Fruit fly (Drosophila melanogaster) S2 (cell line): ENCODE data around the gene DIP2.

ENCODE experiments used
- CG8478 ChIP-seq: fragments of >200 bp; optimal IDR thresholded peaks from 2 replicates; lab custom pipeline; 2018
- CTCF ChIP-seq, 2 experiments: fragments of >200 bp; optimal IDR thresholded peaks; 2 replicates each; lab custom pipeline; 2018

Gene DIP2

DNA sequence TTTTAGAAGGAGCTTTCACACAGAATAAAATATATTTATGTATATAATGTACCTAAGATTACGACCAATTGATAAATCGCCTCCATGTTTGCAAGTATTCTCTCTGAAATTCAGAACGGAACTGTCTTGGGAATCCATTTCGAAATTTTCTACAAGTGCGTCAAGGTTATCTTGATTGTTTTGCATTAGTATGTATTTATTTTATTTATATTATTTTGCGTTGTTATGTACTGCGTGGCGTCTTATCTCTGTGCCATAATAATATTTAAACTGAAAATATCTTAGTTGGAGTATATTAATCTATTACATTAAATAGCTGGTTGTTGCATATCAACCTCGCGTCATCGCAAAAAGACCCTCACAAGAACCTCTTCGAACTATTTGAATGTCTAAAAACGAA is 26.2 kb downstream of the DIP2 start, which contains the start of gene CG42846:
TSS of gene CG42846 (minus strand) at position 101 of the 400 bp plus-strand sequence.
- no peak for TF ChIP-seq CG8478 (lab: Kevin White, UChicago)
- TF ChIP-seq CTCF (optimal IDR thresholded peaks at IDR 0.05; lab: Kevin White, UChicago): no peak

DNA sequence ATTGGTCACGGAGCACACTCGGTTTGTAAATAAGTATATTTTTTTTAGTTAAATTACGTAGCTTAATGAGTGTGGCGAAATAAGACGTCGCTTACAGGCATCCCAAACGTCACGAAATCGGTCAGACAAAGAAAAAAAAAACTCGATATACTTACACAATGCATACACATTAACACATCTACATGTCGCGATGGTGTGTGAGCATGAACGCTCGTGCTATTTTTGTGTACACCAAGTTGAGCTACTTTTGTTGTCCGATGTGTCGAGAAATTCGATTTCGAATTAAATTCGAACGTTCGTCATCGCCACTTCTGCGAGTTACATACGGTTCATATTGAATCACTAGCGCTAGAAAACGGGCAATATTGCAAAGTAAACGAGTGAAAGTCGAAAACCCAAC is 32.6 kb downstream of the DIP2 start:
- TF ChIP-seq CG8478 (lab: Kevin White, UChicago): no peak
- TF ChIP-seq CTCF (optimal IDR thresholded peaks at IDR 0.05; lab: Kevin White, UChicago): no peak

DNA sequence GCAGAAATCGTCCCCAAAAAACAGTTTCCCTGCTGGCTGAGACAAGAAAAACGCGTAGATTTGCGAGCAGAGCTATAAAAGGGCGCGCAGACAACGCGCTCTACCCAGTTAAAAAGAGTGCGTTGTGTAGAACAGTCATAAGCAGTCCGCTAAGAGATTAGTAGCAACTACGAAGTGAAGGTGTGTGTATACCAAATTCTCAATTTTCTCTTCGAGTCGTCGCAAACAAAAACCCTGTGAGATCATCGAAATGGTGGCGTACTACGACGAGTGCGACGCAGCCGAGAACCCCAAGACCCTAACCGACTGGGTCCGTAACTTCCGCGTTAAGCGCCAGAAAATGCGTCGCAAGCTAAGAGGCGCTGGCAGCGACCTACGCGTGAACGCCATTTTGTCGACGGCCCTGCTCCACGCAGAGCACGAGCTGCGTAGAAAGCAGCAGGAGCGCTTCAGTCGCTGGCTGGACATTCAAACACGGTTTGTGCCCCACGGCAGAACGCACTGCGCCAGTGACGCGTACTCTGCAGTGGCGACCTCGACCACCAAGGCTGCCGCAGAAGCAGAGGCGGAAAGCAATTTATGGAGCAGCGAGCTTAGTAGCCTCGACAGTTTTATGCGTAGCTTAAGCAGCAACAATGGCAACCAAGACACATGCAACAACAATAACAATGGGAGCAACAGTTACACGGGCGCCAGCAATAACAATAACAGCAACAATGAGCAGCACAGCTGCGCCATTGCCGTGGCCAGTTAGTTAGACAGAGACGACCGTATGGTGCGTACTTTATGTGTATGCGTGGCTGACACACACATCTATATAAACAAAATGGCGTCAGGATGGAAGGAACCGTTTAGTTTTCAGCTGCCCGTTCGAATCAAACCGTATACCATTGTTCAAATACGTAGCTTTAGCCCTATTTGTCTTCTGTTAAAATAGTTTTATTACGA is 33.5 kb downstream of the DIP2 start:
- no peak for TF ChIP-seq CTCF (optimal IDR thresholded peaks at IDR 0.05; lab: Kevin White, UChicago)
- no peak for TF ChIP-seq CG8478 (lab: Kevin White, UChicago)

DNA sequence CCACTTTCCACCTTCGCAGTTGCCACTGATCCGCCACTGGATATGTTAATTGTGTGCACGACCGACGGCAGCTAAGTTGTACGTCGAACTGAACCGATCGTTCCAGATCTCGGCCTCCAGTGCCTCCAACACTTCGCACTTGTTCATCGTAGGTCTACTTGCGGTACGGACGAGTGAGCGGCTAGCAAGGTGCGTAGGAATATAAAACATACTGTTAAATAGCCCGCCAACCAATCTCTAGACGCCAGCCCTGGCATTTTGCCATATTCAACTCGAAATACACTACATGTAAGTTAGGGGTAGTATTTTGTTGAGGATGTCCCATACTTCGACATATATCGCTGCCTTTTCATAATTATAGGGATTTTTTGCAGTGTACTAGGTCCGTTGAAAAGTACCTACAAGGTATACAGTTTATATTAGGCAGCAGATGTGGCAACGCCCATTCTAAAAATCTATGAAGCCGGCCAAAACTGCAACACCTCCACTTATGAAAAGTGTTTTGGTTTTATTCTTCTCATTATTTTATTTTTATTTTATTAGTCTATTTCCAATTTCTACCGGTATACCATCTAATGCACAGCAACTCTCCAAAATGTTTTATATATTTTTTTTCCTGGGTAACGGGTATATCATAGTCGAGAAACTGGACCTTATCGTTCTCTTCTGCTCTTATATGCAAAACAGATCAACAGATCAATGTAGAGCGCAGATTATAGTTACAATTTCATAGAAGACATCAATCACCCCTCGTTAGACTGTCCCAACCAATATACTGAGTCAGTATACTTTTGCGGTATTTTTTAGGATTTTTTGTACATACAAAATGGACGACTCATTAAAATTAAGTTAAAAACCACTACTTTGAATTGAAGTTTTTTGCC is 34.5 kb downstream of the DIP2 start, which contains the start of the genes pyx and CG33229:
TSS of gene pyx (minus strand) at position 51 of the 884 bp plus-strand sequence.
TSS of gene CG33229 (plus strand) at position 834 of the 884 bp plus-strand sequence.
- TF ChIP-seq CG8478 (lab: Kevin White, UChicago) (no peak), CTCF (optimal IDR thresholded peaks at IDR 0.05; lab: Kevin White, UChicago) (no peak)

DNA sequence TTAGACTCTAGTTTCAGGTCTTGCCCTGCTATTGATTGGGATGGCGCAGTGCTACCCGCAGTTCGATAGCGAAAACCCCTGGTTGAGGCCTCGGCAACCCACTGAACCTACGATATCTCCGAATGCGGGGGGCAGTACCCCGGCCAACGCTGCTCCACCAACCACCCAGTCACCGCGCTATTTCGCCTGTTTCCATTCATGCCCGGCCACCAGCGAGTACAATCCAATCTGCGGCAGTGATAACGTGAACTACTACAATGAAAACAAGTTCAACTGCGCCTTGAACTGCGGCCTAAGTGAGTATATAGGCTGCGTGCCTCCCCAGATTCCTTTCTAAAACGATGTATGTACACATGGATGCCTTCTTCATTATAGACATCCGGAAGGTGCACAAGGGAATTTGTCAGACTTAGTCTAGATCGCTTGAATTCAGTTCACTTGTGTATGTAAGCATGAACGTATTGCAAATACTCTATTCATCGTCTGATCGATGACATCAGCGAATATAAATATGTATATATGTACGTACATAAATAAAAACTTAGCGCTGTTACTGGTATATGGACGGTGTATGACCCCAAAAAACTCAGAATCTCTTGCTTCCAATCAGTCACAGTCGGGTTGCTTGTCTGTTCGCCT is 40.2 kb downstream of the DIP2 start, which contains the start of gene CG13877:
TSS of gene CG13877 (plus strand) at position 589 of the 639 bp plus-strand sequence.
- no peak for TF ChIP-seq CG8478 (lab: Kevin White, UChicago)
- TF ChIP-seq CTCF (optimal IDR thresholded peaks at IDR 0.05; lab: Kevin White, UChicago): no peak

DNA sequence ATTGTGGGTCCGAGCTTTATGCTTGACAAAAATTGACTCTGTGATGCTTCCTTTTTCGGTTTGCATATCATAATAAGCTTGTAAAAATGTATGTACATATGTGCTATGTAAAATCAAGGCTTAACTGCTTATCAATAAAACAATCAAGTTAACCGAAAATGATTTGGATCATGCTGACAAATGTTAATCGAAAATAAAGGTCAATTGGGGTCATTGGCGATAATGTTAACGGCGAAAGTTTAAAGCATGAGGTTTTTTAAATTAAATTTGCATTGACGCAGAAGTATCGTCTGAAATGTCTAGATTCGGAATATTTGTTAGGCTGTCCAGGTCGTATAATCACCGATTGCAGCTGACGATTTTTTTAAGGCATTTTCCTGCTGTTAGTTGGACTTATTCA is 41.4 kb downstream of the DIP2 start, which contains the start of gene Kaz1-ORFB:
TSS of gene Kaz1-ORFB (plus strand) at position 301 of the 400 bp plus-strand sequence.
- no peak for TF ChIP-seq CTCF (optimal IDR thresholded peaks at IDR 0.05; lab: Kevin White, UChicago)
- TF ChIP-seq CG8478 (lab: Kevin White, UChicago): no peak

DNA sequence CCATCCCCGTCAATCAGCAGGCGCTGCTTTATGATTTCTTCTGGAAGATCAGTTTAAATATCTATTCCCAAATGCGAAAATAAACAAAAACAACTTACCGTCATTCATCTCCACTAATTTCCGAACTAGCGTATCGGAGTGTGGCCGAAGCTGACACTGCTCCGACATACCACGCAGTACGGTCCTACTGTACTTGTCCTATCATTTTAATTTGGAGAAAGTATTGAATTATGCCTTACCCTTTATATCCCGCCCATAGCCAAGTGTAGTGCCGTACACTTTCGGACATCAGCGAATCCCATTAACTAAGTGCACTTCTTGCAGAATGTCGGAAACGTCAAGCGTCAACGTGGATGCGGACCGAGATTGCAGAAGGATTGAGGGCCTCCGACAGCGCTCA is 45.2 kb downstream of the DIP2 start, which contains the start of the genes thoc7 and Dis3l2:
TSS of gene thoc7 (minus strand) at position 168 of the 400 bp plus-strand sequence.
TSS of gene Dis3l2 (plus strand) at position 190 of the 400 bp plus-strand sequence.
- no peak for TF ChIP-seq CTCF (optimal IDR thresholded peaks at IDR 0.05; lab: Kevin White, UChicago)

DNA sequence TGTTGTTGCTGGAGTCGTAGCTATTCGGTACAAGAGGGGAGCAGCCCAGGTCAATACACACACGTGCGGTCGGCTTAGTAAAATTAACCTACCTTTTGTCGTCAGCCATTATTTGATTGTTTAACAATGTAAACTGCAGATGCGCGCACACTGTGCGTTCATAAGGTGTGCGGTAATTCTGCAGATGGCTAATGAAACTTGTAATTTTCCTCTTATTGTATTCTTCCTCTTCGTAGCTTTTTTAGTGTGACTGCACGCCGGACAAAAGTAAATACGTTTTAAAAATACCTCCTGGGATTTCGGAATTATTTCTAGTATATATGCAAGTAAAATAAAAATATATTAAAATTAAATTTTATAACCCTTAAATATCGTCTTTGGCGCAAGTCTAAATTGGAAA is 46.6 kb downstream of the DIP2 start, which contains the start of gene Prp4k:
TSS of gene Prp4k (minus strand) at position 258 of the 400 bp plus-strand sequence.
- TF ChIP-seq CG8478 (lab: Kevin White, UChicago): no peak
- TF ChIP-seq CTCF (optimal IDR thresholded peaks at IDR 0.05; lab: Kevin White, UChicago): no peak

DNA sequence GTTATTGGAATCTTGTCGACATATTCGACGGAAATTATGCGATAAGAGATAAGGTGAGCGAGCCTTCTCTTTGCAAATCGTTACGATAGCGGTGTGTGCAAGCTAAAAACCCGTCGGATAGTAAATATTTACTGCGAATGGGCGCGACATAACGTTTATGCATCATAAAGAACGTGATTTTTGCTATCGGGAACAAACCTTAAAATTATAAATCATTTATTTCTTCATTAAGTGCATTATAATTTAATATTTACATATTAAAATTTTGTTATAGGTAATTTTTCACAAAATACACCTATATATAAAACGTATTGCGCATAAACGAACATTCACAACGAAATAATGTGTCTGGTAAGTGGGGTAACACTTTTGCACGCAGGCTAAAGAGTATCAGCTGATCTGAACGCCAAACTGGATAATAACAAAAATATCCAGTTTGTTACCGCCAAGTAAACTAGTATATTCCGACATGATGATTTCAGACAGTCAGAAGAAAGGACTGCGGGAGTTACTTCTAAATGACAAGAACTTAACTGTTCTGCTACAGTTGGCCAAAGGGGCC is 52.0 kb downstream of the DIP2 start, which contains the start of the genes Gk1 and CG13876:
TSS of gene Gk1 (minus strand) at position 122 of the 562 bp plus-strand sequence.
TSS of gene CG13876 (plus strand) at position 412 of the 562 bp plus-strand sequence.
- no peak for TF ChIP-seq CG8478 (lab: Kevin White, UChicago)
- no peak for TF ChIP-seq CTCF (optimal IDR thresholded peaks at IDR 0.05; lab: Kevin White, UChicago)

DNA sequence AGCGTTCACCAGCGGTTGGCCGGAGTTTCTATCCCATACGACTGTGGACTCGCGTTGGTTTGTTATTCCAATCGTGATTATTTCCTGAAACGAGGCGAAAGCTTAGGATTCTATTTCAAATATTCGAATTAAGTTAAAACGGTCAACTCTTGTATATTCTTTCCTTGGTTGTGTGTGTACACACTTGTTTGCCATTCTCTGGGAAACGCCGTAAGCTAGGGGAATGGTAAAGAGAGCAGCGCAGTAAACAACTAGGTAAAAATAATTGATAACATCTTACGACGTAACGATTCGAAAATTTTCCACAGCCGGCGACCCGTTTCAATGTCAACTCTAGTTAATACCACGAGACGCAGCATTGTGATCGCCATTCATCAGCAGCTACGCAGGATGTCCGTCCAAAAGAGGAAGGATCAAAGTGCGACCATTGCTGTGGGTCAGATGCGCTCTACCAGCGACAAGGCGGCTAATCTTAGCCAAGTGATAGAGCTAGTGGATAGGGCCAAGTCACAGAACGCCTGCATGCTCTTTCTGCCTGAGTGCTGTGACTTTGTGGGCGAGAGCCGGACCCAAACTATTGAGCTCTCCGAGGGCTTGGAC is 54.1 kb downstream of the DIP2 start, which contains the start of gene NitFhit:
TSS of gene NitFhit (plus strand) at position 195 of the 600 bp plus-strand sequence.
- TF ChIP-seq CG8478 (lab: Kevin White, UChicago) (no peak), CTCF (optimal IDR thresholded peaks at IDR 0.05; lab: Kevin White, UChicago) (no peak)
